Fruit fly (Drosophila melanogaster) whole organism, adult: Measurements from ENCODE around the gene FASN1.

Experiments used
- CG11617 ChIP-seq: fragments of 200-800 bp; sonication (Bioruptor generic); optimal IDR thresholded peaks from 2 replicates; lab custom pipeline; 2017; ENCODE audit warnings: mild to moderate bottlenecking, missing biosample characterization, missing genetic modification reagents, missing genetic modification characterization
- CG12768 ChIP-seq: fragments of 200-800 bp; sonication (Bioruptor generic); optimal IDR thresholded peaks from 2 replicates; lab custom pipeline; 2017; ENCODE audit warnings: missing biosample characterization, missing genetic modification characterization, mild to moderate bottlenecking, moderate library complexity, missing genetic modification reagents
- CG1620 ChIP-seq: fragments of 200-800 bp; sonication (Bioruptor generic); optimal IDR thresholded peaks from 2 replicates; lab custom pipeline; 2016; ENCODE audit warnings: missing biosample characterization, missing genetic modification characterization
- CG33017 ChIP-seq: fragments of 200-800 bp; sonication (Bioruptor generic); optimal IDR thresholded peaks from 2 replicates; lab custom pipeline; 2018; ENCODE audit warnings: missing biosample characterization, mild to moderate bottlenecking, missing genetic modification characterization, moderate library complexity
- CG5204 ChIP-seq: fragments of 200-800 bp; sonication (Bioruptor generic); optimal IDR thresholded peaks from 2 replicates; lab custom pipeline; 2016; ENCODE audit warnings: missing biosample characterization, missing genetic modification characterization
- CG7101 ChIP-seq: fragments of 200-800 bp; sonication (Bioruptor generic); optimal IDR thresholded peaks from 2 replicates; lab custom pipeline; 2018; ENCODE audit warnings: missing biosample characterization, mild to moderate bottlenecking, missing genetic modification characterization, moderate library complexity
- Clk ChIP-seq: fragments of 200-800 bp; sonication (Bioruptor generic); optimal IDR thresholded peaks from 2 replicates; lab custom pipeline; 2017; ENCODE audit warnings: missing biosample characterization, missing genetic modification characterization
- Crg-1 ChIP-seq: fragments of 200-800 bp; sonication (Bioruptor generic); optimal IDR thresholded peaks from 2 replicates; lab custom pipeline; 2016; ENCODE audit warnings: missing biosample characterization, missing genetic modification characterization
- cnc ChIP-seq, 2 experiments: fragments of >200 bp; optimal IDR thresholded peaks; 2 replicates each; lab custom pipeline; 2017
- kay ChIP-seq: fragments of 200-800 bp; sonication (Bioruptor generic); peaks from one replicate; lab custom pipeline; 2016; ENCODE audit warnings: missing biosample characterization, missing genetic modification characterization, borderline replicate concordance
- ovo ChIP-seq: fragments of 200-800 bp; sonication (Bioruptor generic); optimal IDR thresholded peaks from 2 replicates; lab custom pipeline; 2016; ENCODE audit warnings: missing biosample characterization, missing genetic modification characterization

DNA sequence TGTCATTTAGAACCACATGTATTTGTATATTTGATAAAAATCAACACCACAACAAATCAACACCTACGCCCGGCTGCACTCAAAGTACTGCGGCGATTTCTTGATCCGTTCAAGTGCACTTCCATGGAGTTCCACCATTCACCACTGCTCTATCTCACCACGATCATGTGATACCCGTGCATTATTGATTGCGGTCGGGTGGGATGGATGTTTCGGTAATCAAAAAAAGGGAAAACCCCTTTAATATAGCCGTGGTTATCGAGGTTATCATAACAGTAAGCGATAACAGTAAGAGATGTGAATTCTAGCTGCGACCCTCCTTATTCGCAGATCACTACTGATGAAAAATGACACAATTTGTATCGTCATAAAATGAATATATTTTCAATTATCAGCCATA, 38.2 kb upstream of the FASN1 start, which contains the start of the genes CG17224 and CG17264:
- TF ChIP-seq kay = no peak
- TF ChIP-seq CG11617 (GFP tag; lab: Kevin White, UChicago) = no peak
- TF ChIP-seq CG33017 (tag; lab: Kevin White, UChicago) = no peak
- TF ChIP-seq CG12768 = no peak
- TF ChIP-seq CG5204 (GFP tag; lab: Kevin White, UChicago) = no peak
- TF ChIP-seq CG1620 (GFP tag; lab: Kevin White, UChicago) = no peak
- TF ChIP-seq Clk (GFP tag; lab: Kevin White, UChicago) = no peak
- no peak for TF ChIP-seq cnc (optimal IDR thresholded peaks at IDR 0.05; lab: Kevin White, UChicago)
- TF ChIP-seq CG7101 (tag; lab: Kevin White, UChicago) = no peak
- TF ChIP-seq ovo (GFP tag; lab: Kevin White, UChicago) = no peak
- TF ChIP-seq Crg-1 (GFP tag; lab: Kevin White, UChicago) = no peak
